Fruit fly (Drosophila melanogaster) ovary, adult (tissue): ENCODE measurements around the gene sw.
"Not testable (repeated sequence)": the region's sequence is repeated elsewhere in the genome, so short reads cannot be mapped to it uniquely, and the experiment has no call there.

ENCODE experiments used
- CG17801 ChIP-seq: fragments of 200-800 bp; optimal IDR thresholded peaks from 2 replicates; lab custom pipeline; 2019; ENCODE audit warnings: missing biosample characterization, mild to moderate bottlenecking, missing genetic modification characterization, moderate library complexity; ENCODE audit not compliant: partially characterized antibody

The sw gene

DNA sequence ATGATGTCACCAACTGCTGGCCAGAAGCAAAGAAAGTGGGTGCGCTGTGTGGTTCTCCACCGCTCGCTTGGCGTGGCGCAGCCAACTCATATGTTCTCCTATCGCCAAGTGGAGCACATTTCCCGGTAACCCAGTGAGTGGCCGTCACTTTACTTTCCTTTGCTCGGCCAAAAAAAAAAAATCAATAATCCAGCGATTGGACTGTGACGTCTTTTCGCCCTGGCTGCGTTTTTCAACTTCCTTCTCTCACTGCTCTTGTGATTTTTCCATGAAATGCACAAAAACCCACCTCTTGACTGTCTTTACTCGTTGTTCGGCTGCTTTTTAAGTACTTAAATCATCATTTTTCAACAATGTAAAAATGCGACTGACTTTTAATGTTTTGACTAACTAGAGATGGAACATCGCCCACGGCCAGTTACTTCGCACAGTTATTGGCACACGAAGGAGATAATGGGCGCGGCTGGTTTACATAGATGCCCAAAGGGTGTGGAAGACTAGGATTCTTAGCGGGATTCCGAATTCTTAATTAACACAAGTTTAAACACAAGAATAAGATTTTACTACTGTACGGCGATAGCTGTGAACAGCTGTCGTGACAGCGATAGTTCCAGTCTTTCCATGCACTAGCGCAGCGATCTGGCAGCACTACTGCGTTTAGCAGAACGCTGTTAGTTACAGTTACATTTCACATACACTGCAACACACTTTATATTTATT, at the start of gene sw:
Gene sw (minus strand): TSS at position 589 of the 720 bp plus-strand sequence.
- peak; percentile 49 for TF ChIP-seq CG17801 (GFP tag; lab: Kevin White, UChicago)

DNA sequence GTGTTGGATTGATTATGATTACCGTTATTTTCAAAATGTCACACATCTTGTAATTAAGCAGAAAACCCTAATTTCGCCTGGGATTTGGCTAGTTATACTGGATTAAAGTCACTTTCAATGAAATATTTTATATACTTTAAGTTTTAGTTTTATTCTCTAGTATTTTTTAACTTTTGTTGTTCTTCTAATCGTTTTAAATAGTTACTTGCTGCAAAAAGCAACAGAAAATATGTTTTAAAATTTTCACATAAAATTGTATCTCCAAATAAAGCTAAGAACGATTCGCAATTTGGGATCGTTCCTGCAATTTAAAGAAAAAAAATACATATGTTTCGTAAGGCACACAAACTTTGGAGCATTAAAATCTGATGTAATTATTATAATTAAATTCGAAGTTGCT, 33.5 kb upstream of the sw start, which contains the start of gene Inx6:
Gene Inx6 (minus strand): TSS at position 101 of the 400 bp plus-strand sequence.
- no peak for TF ChIP-seq CG17801 (GFP tag; lab: Kevin White, UChicago)

- TF ChIP-seq CG17801 (GFP tag; lab: Kevin White, UChicago): not testable (repeated sequence)
Observed at dm6 chrX:20258939-20259338, 22.8 kb upstream of the sw start, which contains the start of gene CG42577. CG42577 (plus strand) TSS chrX:20259239.

- TF ChIP-seq CG17801 (GFP tag; lab: Kevin White, UChicago): peak; percentile 5
Observed at dm6 chrX:20256849-20257590, 20.8 kb upstream of the sw start, which contains the start of gene CG17065. CG17065 (minus strand) TSS chrX:20257199.

DNA sequence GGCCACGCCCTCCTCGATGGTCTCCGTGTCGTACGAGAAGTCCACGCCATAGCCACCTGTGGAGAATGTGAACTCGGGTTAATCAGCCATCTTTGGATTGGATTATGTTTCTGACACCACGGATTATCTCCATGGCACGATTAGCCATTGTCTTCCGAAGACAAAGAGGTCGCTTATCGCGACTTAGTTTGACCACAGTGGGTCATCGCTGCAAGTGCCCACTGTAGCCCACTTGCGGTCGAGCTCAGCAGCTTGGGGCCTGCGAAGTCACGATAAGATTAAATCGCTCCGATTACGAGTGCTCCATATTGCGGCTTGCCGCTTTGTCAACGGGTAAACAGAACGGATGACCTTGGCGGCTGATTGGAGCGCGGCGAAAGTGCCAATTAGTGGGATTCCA, 19.8 kb upstream of the sw start:
- TF ChIP-seq CG17801 (GFP tag; lab: Kevin White, UChicago): no peak

- TF ChIP-seq CG17801 (GFP tag; lab: Kevin White, UChicago): no peak
Observed at dm6 chrX:20251586-20252160, 15.5 kb upstream of the sw start.

- TF ChIP-seq CG17801 (GFP tag; lab: Kevin White, UChicago): no peak
Observed at dm6 chrX:20251069-20251468, 14.9 kb upstream of the sw start, which contains the start of the genes CG17068 and Rab10. CG17068 (minus strand) TSS chrX:20251093. Rab10 (plus strand) TSS chrX:20251338.

dm6 chrX:20247710-20248109, 11.5 kb upstream of the sw start:
- TF ChIP-seq CG17801 (GFP tag; lab: Kevin White, UChicago): no peak

dm6 chrX:20245218-20245863, 9.2 kb upstream of the sw start:
- TF ChIP-seq CG17801 (GFP tag; lab: Kevin White, UChicago): no peak

DNA sequence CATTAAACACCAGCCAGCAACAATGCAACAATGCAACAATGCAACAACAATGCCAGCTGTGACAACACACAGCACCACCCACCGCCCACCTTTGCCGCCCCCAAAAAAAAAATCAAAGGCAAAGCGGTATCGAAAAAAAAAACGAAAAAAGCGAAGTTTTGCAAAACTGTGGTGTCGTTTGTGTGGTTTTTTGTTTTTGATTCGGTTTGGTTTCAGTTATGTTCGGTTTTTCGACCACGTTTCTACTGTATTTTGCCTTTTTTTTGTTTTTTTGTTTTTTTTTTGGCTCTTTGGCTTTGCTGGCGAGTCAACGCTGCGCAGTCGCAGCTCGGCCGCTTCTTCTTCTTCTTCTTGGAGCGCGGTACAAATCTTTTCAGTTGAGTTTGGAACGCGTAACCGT, 8.1 kb upstream of the sw start, which contains the start of gene Peritrophin-A:
Gene Peritrophin-A (plus strand): TSS at position 370 of the 400 bp plus-strand sequence.
- TF ChIP-seq CG17801 (GFP tag; lab: Kevin White, UChicago): no peak

dm6 chrX:20243274-20243839, 7.2 kb upstream of the sw start:
- no peak for TF ChIP-seq CG17801 (GFP tag; lab: Kevin White, UChicago)

DNA sequence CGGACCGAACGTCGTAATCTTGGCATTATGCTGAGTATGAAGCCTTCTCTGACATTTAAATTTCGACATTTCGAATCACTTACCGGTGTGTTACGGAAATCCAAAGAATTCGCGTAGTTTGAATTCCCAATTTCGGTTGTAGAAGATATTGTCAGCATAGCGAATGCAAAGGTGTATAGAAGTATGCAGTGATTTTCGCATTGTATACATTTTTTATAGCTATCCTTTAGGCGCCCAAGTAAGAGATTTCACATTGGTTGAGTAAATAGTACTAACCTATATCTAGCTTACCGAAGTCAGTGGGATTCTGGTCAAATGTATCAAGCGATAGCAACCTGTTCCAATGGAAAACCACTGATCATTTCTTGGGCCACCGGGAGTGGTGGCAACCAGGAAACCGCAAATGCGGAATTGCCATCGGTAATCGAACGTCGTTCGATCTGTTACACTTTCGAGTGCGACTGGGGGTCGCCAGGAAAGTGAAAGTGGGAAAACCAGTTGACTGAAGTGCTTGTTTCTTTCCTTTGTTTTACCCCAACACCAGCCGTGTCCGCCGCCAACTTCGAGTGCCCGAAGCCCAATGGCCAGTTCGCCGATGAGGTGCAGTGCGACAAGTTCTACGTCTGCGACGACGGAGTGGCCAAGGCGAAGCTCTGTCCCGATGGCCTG, 4.5 kb upstream of the sw start:
- no peak for TF ChIP-seq CG17801 (GFP tag; lab: Kevin White, UChicago)

DNA sequence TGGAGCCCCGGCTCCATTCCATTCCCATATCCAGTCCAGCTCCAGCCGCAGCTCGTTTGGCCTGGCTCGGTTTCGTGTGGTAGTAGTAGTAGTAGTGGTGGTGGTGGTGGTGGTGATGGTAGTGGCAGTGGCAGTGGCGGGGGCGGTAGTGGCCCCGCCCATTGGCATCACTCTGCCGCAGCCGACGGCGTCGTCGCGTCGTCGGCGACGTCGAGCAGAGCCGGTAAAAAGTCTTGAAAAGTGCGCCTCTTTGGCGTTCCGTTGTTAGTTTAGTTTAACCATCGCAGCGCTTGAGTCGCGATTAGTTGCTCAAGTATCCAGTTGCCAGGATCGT, 3.4 kb upstream of the sw start, which contains the start of gene obst-A:
Gene obst-A (plus strand): TSS at position 248 of the 334 bp plus-strand sequence.
- no peak for TF ChIP-seq CG17801 (GFP tag; lab: Kevin White, UChicago)
